Worm (Caenorhabditis elegans) whole organism, L4 larva: ENCODE measurements around the gene gly-14.

ENCODE experiments used
- R02D3.7 ChIP-seq: fragments of 150-350 bp; sonication (generic microtip); optimal IDR thresholded peaks from 3 replicates; lab custom pipeline; 2014; ENCODE audit warnings: missing biosample characterization, missing genetic modification characterization
- aha-1 ChIP-seq: fragments of 150-350 bp; peaks from one replicate; lab custom pipeline; 2014; ENCODE audit warnings: missing biosample characterization, missing genetic modification characterization
- aly-2 ChIP-seq: sonication (generic microtip); optimal IDR thresholded peaks from 2 replicates; lab custom pipeline; 2018; ENCODE audit warnings: missing biosample characterization, missing genetic modification characterization
- ama-1 ChIP-seq: fragments of 150-350 bp; optimal IDR thresholded peaks from 2 replicates; lab custom pipeline; 2014; ENCODE audit warnings: inconsistent platforms, mixed read lengths
- ceh-82 ChIP-seq: sonication (generic microtip); optimal IDR thresholded peaks from 2 replicates; lab custom pipeline; 2017; ENCODE audit warnings: missing biosample characterization, missing genetic modification characterization
- cey-2 ChIP-seq: sonication (generic microtip); optimal IDR thresholded peaks from 3 replicates; lab custom pipeline; 2017; ENCODE audit warnings: missing genetic modification characterization, mild to moderate bottlenecking, missing compliant biosample characterization, antibody characterized with exemption, borderline replicate concordance; ENCODE audit not compliant: insufficient read depth
- lin-1 ChIP-seq: fragments of 200-800 bp; sonication (Bioruptor generic); IDR thresholded peaks from 2 replicates; pipeline ENCODE4 v1.3.6; 2022; ENCODE audit warnings: missing genetic modification reagents, missing genetic modification characterization, missing compliant biosample characterization
- lin-15B ChIP-seq: fragments of 150-350 bp; sonication (generic microtip); optimal IDR thresholded peaks from 3 replicates; lab custom pipeline; 2014; ENCODE audit warnings: missing biosample characterization, missing genetic modification characterization
- lir-3 ChIP-seq: sonication (generic microtip); optimal IDR thresholded peaks from 2 replicates; lab custom pipeline; 2016; ENCODE audit warnings: mild to moderate bottlenecking, missing genetic modification characterization, missing compliant biosample characterization
- nhr-11 ChIP-seq: fragments of 150-350 bp; optimal IDR thresholded peaks from 2 replicates; lab custom pipeline; 2014; ENCODE audit warnings: missing biosample characterization, missing genetic modification characterization
- pha-4 ChIP-seq, 2 experiments: fragments of 150-350 bp in 1 of 2; fragments of 200-800 bp in 1 of 2; sonication (Bioruptor generic) in 1 of 2; IDR thresholded peaks in 1 of 2; optimal IDR thresholded peaks in 1 of 2; 2 replicates each; pipeline versions ENCODE4 v1.3.6 to Lab custom; 2014 to 2022; ENCODE audit warnings: missing genetic modification characterization in 2 of 2, missing genetic modification reagents in 2 of 2, missing biosample characterization in 1 of 2, missing compliant biosample characterization in 1 of 2
- unc-39 ChIP-seq: sonication (generic microtip); optimal IDR thresholded peaks from 2 replicates; lab custom pipeline; 2017; ENCODE audit warnings: missing biosample characterization, missing genetic modification characterization
- unc-62 ChIP-seq, 3 experiments: fragments of 150-350 bp in 1 of 3; sonication (generic microtip); optimal IDR thresholded peaks in 2 of 3; peaks in 1 of 3; 1 replicate in 1 of 3; 2 replicates in 2 of 3; lab custom pipeline; 2014 to 2017; ENCODE audit warnings: missing biosample characterization in 3 of 3, missing genetic modification characterization in 3 of 3, missing genetic modification reagents in 3 of 3, missing genotype in 1 of 3
- zip-2 ChIP-seq: fragments of 150-350 bp; optimal IDR thresholded peaks from 2 replicates; lab custom pipeline; 2014; ENCODE audit warnings: missing biosample characterization, missing genetic modification characterization

- TF ChIP-seq zip-2 (tag; lab: Kevin White, UChicago), result no peak
- TF ChIP-seq ama-1 (lab: Kevin White, UChicago), result no peak
- no peak for TF ChIP-seq R02D3.7 (tag; lab: Kevin White, UChicago)
- TF ChIP-seq lir-3 (tag; lab: Kevin White, UChicago), result no peak
- no peak for TF ChIP-seq aly-2
- no peak for TF ChIP-seq cey-2 (tag; lab: Kevin White, UChicago)
- TF ChIP-seq ceh-82 (tag; lab: Kevin White, UChicago), result no peak
- no peak for TF ChIP-seq nhr-11 (tag; lab: Kevin White, UChicago)
- TF ChIP-seq unc-62 (GFP tag; optimal IDR thresholded peaks at IDR 0.05 in 1 of 2; lab: Kevin White, UChicago), result no peak
- TF ChIP-seq unc-62 (tag; optimal IDR thresholded peaks at IDR 0.05; lab: Kevin White, UChicago), result no peak
- TF ChIP-seq pha-4 (GFP tag; IDR thresholded peaks at IDR 0.05; lab: Robert Waterston, UW), result no peak
- no peak for TF ChIP-seq pha-4 (tag; optimal IDR thresholded peaks at IDR 0.05; lab: Kevin White, UChicago)
- TF ChIP-seq lin-15B (tag; lab: Kevin White, UChicago), result no peak
- TF ChIP-seq unc-39, result no peak
- TF ChIP-seq aha-1 (tag; lab: Kevin White, UChicago), result no peak
- no peak for TF ChIP-seq lin-1
These were observed 12.1 kb downstream of the gly-14 start for ce11 chrIII:3480950-3481349.
